Worm (Caenorhabditis elegans) whole organism, late embryonic: ENCODE measurements around the gene K05F6.14.

Source experiments
- C08G9.2 ChIP-seq: sonication (generic microtip); optimal IDR thresholded peaks from 2 replicates; lab custom pipeline; 2016; ENCODE audit warnings: mild to moderate bottlenecking, missing genetic modification characterization, moderate library complexity, missing compliant biosample characterization
- C38D4.7 ChIP-seq: fragments of 200-800 bp; sonication (Bioruptor generic); optimal IDR thresholded peaks from 2 replicates; lab custom pipeline; 2018; ENCODE audit warnings: mild to moderate bottlenecking, missing genetic modification characterization, moderate library complexity, missing compliant biosample characterization
- F13H6.1 ChIP-seq: sonication (generic microtip); optimal IDR thresholded peaks from 2 replicates; lab custom pipeline; 2016; ENCODE audit warnings: missing genetic modification characterization, missing compliant biosample characterization
- K02D7.2 ChIP-seq: sonication (generic microtip); optimal IDR thresholded peaks from 2 replicates; lab custom pipeline; 2017; ENCODE audit warnings: mild to moderate bottlenecking, missing genetic modification characterization, missing compliant biosample characterization
- K09A11.1 ChIP-seq: sonication (generic microtip); optimal IDR thresholded peaks from 2 replicates; lab custom pipeline; 2017; ENCODE audit warnings: antibody characterized with exemption, mild to moderate bottlenecking, missing genetic modification characterization, missing compliant biosample characterization; ENCODE audit not compliant: insufficient read depth
- ama-1 ChIP-seq: fragments of 150-350 bp; optimal IDR thresholded peaks from 2 replicates; lab custom pipeline; 2014
- ceh-14 ChIP-seq: sonication (generic microtip); optimal IDR thresholded peaks from 2 replicates; lab custom pipeline; 2016; ENCODE audit warnings: missing genotype, missing genetic modification characterization, missing compliant biosample characterization
- ceh-19 ChIP-seq: fragments of 200-800 bp; sonication (Bioruptor generic); optimal IDR thresholded peaks from 2 replicates; lab custom pipeline; 2018; ENCODE audit warnings: mild to moderate bottlenecking, missing genetic modification characterization, missing compliant biosample characterization
- ceh-22 ChIP-seq: sonication (generic microtip); optimal IDR thresholded peaks from 2 replicates; lab custom pipeline; 2017; ENCODE audit warnings: missing biosample characterization, missing genetic modification characterization
- ceh-24 ChIP-seq: sonication (generic microtip); optimal IDR thresholded peaks from 2 replicates; lab custom pipeline; 2016; ENCODE audit warnings: mild to moderate bottlenecking, missing genetic modification characterization, missing compliant biosample characterization
- ceh-31 ChIP-seq: sonication (generic microtip); optimal IDR thresholded peaks from 2 replicates; lab custom pipeline; 2016; ENCODE audit warnings: missing genetic modification characterization, missing compliant biosample characterization
- ceh-45 ChIP-seq: fragments of 200-800 bp; sonication (Bioruptor generic); IDR thresholded peaks from 2 replicates; pipeline ENCODE4 v1.3.6; 2022; ENCODE audit warnings: missing genetic modification reagents, missing genetic modification characterization, missing compliant biosample characterization
- ceh-6 ChIP-seq: fragments of 200-800 bp; sonication (Bioruptor generic); optimal IDR thresholded peaks from 2 replicates; lab custom pipeline; 2018; ENCODE audit warnings: mild to moderate bottlenecking, missing genetic modification characterization, missing compliant biosample characterization
- dmd-4 ChIP-seq: sonication (generic microtip); optimal IDR thresholded peaks from 2 replicates; lab custom pipeline; 2016; ENCODE audit warnings: borderline replicate concordance, missing genetic modification characterization, missing compliant biosample characterization
- elt-2 ChIP-seq: sonication (generic microtip); optimal IDR thresholded peaks from 2 replicates; lab custom pipeline; 2016; ENCODE audit warnings: missing genetic modification reagents, missing genetic modification characterization, missing compliant biosample characterization
- elt-4 ChIP-seq: sonication (generic microtip); optimal IDR thresholded peaks from 2 replicates; lab custom pipeline; 2016; ENCODE audit warnings: missing genetic modification characterization, missing compliant biosample characterization
- ets-4 ChIP-seq: sonication (generic microtip); optimal IDR thresholded peaks from 2 replicates; lab custom pipeline; 2016; ENCODE audit warnings: missing genetic modification characterization, missing compliant biosample characterization
- eyg-1 ChIP-seq: sonication (generic microtip); optimal IDR thresholded peaks from 2 replicates; lab custom pipeline; 2016; ENCODE audit warnings: missing genotype, missing genetic modification characterization, missing compliant biosample characterization
- fax-1 ChIP-seq: sonication (generic microtip); optimal IDR thresholded peaks from 2 replicates; lab custom pipeline; 2016; ENCODE audit warnings: missing genotype, missing genetic modification characterization, missing compliant biosample characterization
- fkh-10 ChIP-seq: fragments of 150-350 bp; optimal IDR thresholded peaks from 2 replicates; lab custom pipeline; 2014; ENCODE audit warnings: missing biosample characterization, missing genetic modification reagents, missing genetic modification characterization
- fkh-6 ChIP-seq: sonication (generic microtip); optimal IDR thresholded peaks from 2 replicates; lab custom pipeline; 2016; ENCODE audit warnings: missing genetic modification characterization, missing compliant biosample characterization
- gmeb-2 ChIP-seq: sonication (generic microtip); optimal IDR thresholded peaks from 2 replicates; lab custom pipeline; 2016; ENCODE audit warnings: missing genetic modification characterization, inconsistent platforms, missing compliant biosample characterization
- hlh-13 ChIP-seq: fragments of 200-800 bp; sonication (Bioruptor generic); optimal IDR thresholded peaks from 2 replicates; lab custom pipeline; 2018; ENCODE audit warnings: mild to moderate bottlenecking, missing genetic modification characterization, missing compliant biosample characterization
- hlh-30 ChIP-seq: sonication (generic microtip); optimal IDR thresholded peaks from 2 replicates; lab custom pipeline; 2017; ENCODE audit warnings: antibody characterized with exemption, missing genetic modification characterization, missing compliant biosample characterization; ENCODE audit not compliant: insufficient read depth
- hlh-8 ChIP-seq: sonication (generic microtip); optimal IDR thresholded peaks from 2 replicates; lab custom pipeline; 2016; ENCODE audit warnings: missing genotype, missing genetic modification characterization, missing compliant biosample characterization
- lim-6 ChIP-seq: sonication (generic microtip); optimal IDR thresholded peaks from 2 replicates; lab custom pipeline; 2016; ENCODE audit warnings: missing genetic modification characterization, missing compliant biosample characterization
- mec-3 ChIP-seq: sonication (generic microtip); optimal IDR thresholded peaks from 2 replicates; lab custom pipeline; 2016; ENCODE audit warnings: borderline replicate concordance, missing genetic modification characterization, missing compliant biosample characterization
- nfya-1 ChIP-seq: sonication (generic microtip); optimal IDR thresholded peaks from 2 replicates; lab custom pipeline; 2017; ENCODE audit warnings: missing genetic modification characterization, mild to moderate bottlenecking, missing compliant biosample characterization, antibody characterized with exemption, moderate library complexity
- nhr-11 ChIP-seq: fragments of 150-350 bp; optimal IDR thresholded peaks from 2 replicates; lab custom pipeline; 2014; ENCODE audit warnings: missing biosample characterization, missing genetic modification characterization
- nhr-232 ChIP-seq: sonication (generic microtip); optimal IDR thresholded peaks from 2 replicates; lab custom pipeline; 2016; ENCODE audit warnings: missing genetic modification characterization, missing compliant biosample characterization
- npax-4 ChIP-seq: sonication (generic microtip); optimal IDR thresholded peaks from 2 replicates; lab custom pipeline; 2016; ENCODE audit warnings: missing genetic modification characterization, missing compliant biosample characterization
- pag-3 ChIP-seq: sonication (generic microtip); optimal IDR thresholded peaks from 2 replicates; lab custom pipeline; 2016; ENCODE audit warnings: missing compliant biosample characterization, missing genetic modification characterization, borderline replicate concordance
- pat-9 ChIP-seq: fragments of 200-800 bp; sonication (Bioruptor generic); optimal IDR thresholded peaks from 2 replicates; lab custom pipeline; 2018; ENCODE audit warnings: mild to moderate bottlenecking, missing genetic modification characterization, moderate library complexity, missing compliant biosample characterization
- pax-1 ChIP-seq: fragments of 150-350 bp; optimal IDR thresholded peaks from 2 replicates; lab custom pipeline; 2014; ENCODE audit warnings: missing biosample characterization, missing genetic modification characterization
- pha-2 ChIP-seq: sonication (generic microtip); optimal IDR thresholded peaks from 2 replicates; lab custom pipeline; 2017; ENCODE audit warnings: mild to moderate bottlenecking, missing genetic modification characterization, missing compliant biosample characterization
- pha-4 ChIP-seq: fragments of 150-350 bp; optimal IDR thresholded peaks from 2 replicates; lab custom pipeline; 2018; ENCODE audit warnings: missing biosample characterization, missing genetic modification reagents, missing genetic modification characterization
- pqm-1 ChIP-seq: sonication (generic microtip); optimal IDR thresholded peaks from 2 replicates; lab custom pipeline; 2016; ENCODE audit warnings: missing genetic modification characterization, missing compliant biosample characterization
- ref-2 ChIP-seq: sonication (generic microtip); optimal IDR thresholded peaks from 2 replicates; lab custom pipeline; 2016; ENCODE audit warnings: missing genetic modification characterization, missing compliant biosample characterization
- sdc-2 ChIP-seq: sonication (generic microtip); optimal IDR thresholded peaks from 2 replicates; lab custom pipeline; 2016; ENCODE audit warnings: missing genotype, missing genetic modification characterization, missing compliant biosample characterization
- sox-2 ChIP-seq: fragments of 200-800 bp; sonication (Bioruptor generic); IDR thresholded peaks from 2 replicates; pipeline ENCODE4 v1.3.6; 2022; ENCODE audit warnings: missing genetic modification reagents, missing genetic modification characterization, missing compliant biosample characterization
- sox-4 ChIP-seq: sonication (generic microtip); optimal IDR thresholded peaks from 2 replicates; lab custom pipeline; 2017; ENCODE audit warnings: mild to moderate bottlenecking, missing genetic modification characterization, inconsistent platforms, missing compliant biosample characterization
- syd-9 ChIP-seq: sonication (generic microtip); optimal IDR thresholded peaks from 2 replicates; lab custom pipeline; 2016; ENCODE audit warnings: mild to moderate bottlenecking, missing genetic modification characterization, moderate library complexity, missing compliant biosample characterization
- ttx-3 ChIP-seq: sonication (generic microtip); optimal IDR thresholded peaks from 2 replicates; lab custom pipeline; 2016; ENCODE audit warnings: missing genetic modification reagents, missing genetic modification characterization, missing compliant biosample characterization
- unc-3 ChIP-seq, 2 experiments: fragments of 200-800 bp in 1 of 2; sonication (Bioruptor generic) in 1 of 2; sonication (generic microtip) in 1 of 2; conservative IDR thresholded peaks in 1 of 2; optimal IDR thresholded peaks in 1 of 2; 2 replicates each; pipeline versions ENCODE4 v1.3.6 to Lab custom; 2016 to 2022; ENCODE audit warnings: missing compliant biosample characterization in 2 of 2, missing genetic modification characterization in 2 of 2, missing genetic modification reagents in 1 of 2
- unc-86 ChIP-seq: sonication (generic microtip); optimal IDR thresholded peaks from 2 replicates; lab custom pipeline; 2016; ENCODE audit warnings: missing genetic modification characterization, missing compliant biosample characterization
- zip-5 ChIP-seq: sonication (generic microtip); optimal IDR thresholded peaks from 2 replicates; lab custom pipeline; 2016; ENCODE audit warnings: missing genetic modification characterization, missing compliant biosample characterization

K05F6.14 gene

DNA sequence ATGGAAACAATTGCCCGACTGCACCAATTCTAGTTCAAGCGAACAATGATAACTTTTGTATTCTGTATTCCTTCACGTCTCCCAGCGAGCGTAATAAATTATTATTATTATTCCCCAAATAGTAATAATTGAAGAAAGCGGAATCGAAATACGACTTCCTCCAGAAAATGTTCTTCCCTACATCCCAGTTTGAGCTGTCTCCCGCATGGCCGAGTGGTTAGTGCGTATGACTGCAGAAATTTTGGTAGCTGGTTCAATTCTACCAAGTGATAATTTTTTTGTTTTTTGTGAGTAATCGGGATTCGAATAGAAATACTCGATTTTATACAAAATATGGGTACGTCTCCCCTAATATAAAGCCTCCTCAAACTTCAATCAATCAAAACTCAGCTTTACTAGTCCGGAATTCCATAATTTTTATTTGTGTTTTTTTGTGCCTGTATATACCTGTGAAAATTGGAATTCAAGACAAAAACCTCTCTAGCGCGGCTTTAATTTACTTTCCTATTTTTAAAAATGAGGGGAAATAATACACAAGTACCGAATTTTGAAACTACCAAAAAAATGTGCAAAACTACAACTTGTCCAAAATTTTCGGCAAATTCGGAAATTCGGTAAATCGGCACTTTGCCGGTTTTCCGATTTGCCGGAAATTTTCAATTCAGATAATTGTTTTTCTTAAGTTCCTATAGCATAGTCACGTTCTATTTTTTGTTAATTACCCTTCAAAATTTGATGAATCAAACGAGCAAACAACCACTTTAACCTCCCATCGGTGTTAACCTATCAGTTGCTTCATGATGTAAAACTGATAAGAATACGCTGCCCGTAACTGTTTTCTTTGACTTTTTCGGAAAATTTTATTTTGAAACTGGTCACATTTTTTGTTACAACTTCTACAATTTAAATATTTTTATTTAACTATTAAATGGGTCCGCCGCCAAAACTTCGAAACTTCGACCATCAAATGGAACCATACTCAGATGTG is 35.4 kb downstream of the K05F6.14 start, which contains the start of gene bath-46:
Gene bath-46, plus strand, starts transcription at position 806 of the 988 bp plus-strand sequence.
- TF ChIP-seq ttx-3 (tag; lab: Kevin White, UChicago) (no peak), mec-3 (tag; lab: Kevin White, UChicago) (no peak), elt-4 (no peak), ceh-6 (GFP tag; lab: Kevin White, UChicago) (no peak), pag-3 (tag; lab: Kevin White, UChicago) (no peak), fkh-10 (GFP tag; lab: Kevin White, UChicago) (no peak), dmd-4 (tag; lab: Kevin White, UChicago) (no peak), ceh-31 (tag; lab: Kevin White, UChicago) (no peak), C08G9.2 (tag; lab: Kevin White, UChicago) (no peak), ceh-24 (tag; lab: Kevin White, UChicago) (no peak), sox-2 (GFP tag; lab: Robert Waterston, UW) (no peak), unc-86 (tag; lab: Kevin White, UChicago) (no peak), ceh-22 (tag; lab: Kevin White, UChicago) (no peak), K02D7.2 (tag; lab: Kevin White, UChicago) (no peak), pat-9 (tag; lab: Kevin White, UChicago) (no peak), pax-1 (no peak), zip-5 (tag; lab: Kevin White, UChicago) (no peak), F13H6.1 (tag; lab: Kevin White, UChicago) (no peak), npax-4 (tag; lab: Kevin White, UChicago) (no peak)

DNA sequence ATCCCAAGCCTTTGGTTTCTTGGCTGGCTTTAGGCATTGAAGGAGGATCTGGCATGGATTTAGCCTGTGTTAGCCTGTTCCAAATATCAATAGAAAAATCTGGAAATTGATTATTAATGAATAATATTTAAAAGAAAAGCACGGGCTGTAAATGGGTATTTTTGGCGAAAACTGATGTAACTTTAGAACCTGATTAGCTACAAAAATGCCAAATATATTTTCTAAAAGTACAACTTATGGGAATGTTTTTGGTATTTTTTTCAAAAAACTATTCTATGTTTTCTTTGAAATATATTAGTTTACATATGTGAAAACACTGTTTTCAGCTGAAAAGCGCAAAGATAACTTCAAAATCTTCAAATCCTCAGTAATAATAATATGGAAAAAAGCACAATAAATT is 38.7 kb downstream of the K05F6.14 start, which contains the start of gene bath-26:
Gene bath-26, minus strand, starts transcription at position 101 of the 400 bp plus-strand sequence.
- TF ChIP-seq pqm-1 (tag; lab: Kevin White, UChicago) (no peak), ceh-19 (GFP tag; lab: Kevin White, UChicago) (no peak), elt-2 (no peak), gmeb-2 (tag; lab: Kevin White, UChicago) (no peak), hlh-13 (GFP tag; lab: Kevin White, UChicago) (no peak), K09A11.1 (tag; lab: Kevin White, UChicago) (no peak), F13H6.1 (tag; lab: Kevin White, UChicago) (no peak), lim-6 (tag; lab: Kevin White, UChicago) (no peak), ets-4 (tag; lab: Kevin White, UChicago) (no peak), ceh-6 (GFP tag; lab: Kevin White, UChicago) (no peak), C38D4.7 (GFP tag; lab: Kevin White, UChicago) (no peak), unc-3 (GFP tag; conservative IDR thresholded peaks at IDR 0.05; lab: Robert Waterston, UW) (no peak), unc-3 (tag; optimal IDR thresholded peaks at IDR 0.05; lab: Kevin White, UChicago) (no peak), ceh-24 (tag; lab: Kevin White, UChicago) (no peak), fkh-6 (no peak), hlh-8 (no peak), sox-4 (tag; lab: Kevin White, UChicago) (no peak), dmd-4 (tag; lab: Kevin White, UChicago) (no peak), eyg-1 (tag; lab: Kevin White, UChicago) (no peak), ama-1 (lab: Kevin White, UChicago) (no peak), pha-4 (tag; lab: Kevin White, UChicago) (no peak)

- TF ChIP-seq syd-9 (no peak), nfya-1 (no peak), hlh-30 (tag; lab: Kevin White, UChicago) (no peak), ceh-6 (GFP tag; lab: Kevin White, UChicago) (no peak), fax-1 (tag; lab: Kevin White, UChicago) (no peak), zip-5 (tag; lab: Kevin White, UChicago) (no peak), eyg-1 (tag; lab: Kevin White, UChicago) (no peak), sdc-2 (no peak), nhr-232 (tag; lab: Kevin White, UChicago) (no peak), pha-2 (tag; lab: Kevin White, UChicago) (no peak), ceh-14 (tag; lab: Kevin White, UChicago) (no peak), ceh-45 (GFP tag; lab: Robert Waterston, UW) (no peak), fkh-10 (GFP tag; lab: Kevin White, UChicago) (no peak), ref-2 (tag; lab: Kevin White, UChicago) (no peak), ama-1 (lab: Kevin White, UChicago) (no peak), nhr-11 (tag; lab: Kevin White, UChicago) (no peak)
These were observed 39.5 kb downstream of the K05F6.14 start, which contains the start of gene bath-47 for ce11 chrII:1601507-1601906. Gene bath-47, plus strand, starts transcription at chrII:1601811.
